Worm (Caenorhabditis elegans) whole organism, L3 larva: ENCODE data around the gene lec-8.
A peak's percentile ranks its signal among the peaks of the same experiment; 100 is the strongest.

Experiments
- ama-1 ChIP-seq: fragments of 150-350 bp; optimal IDR thresholded peaks from 2 replicates; lab custom pipeline; 2018
- elt-3 ChIP-seq, 3 experiments: fragments of 150-350 bp in 1 of 3; sonication (generic microtip) in 2 of 3; optimal IDR thresholded peaks; 2 replicates in 2 of 3; 4 replicates in 1 of 3; lab custom pipeline; 2014 to 2017; ENCODE audit warnings: missing biosample characterization in 3 of 3, missing genetic modification characterization in 3 of 3
- mdl-1 ChIP-seq: fragments of 150-350 bp; optimal IDR thresholded peaks from 2 replicates; lab custom pipeline; 2014; ENCODE audit warnings: missing biosample characterization, missing genetic modification characterization
- nhr-28 ChIP-seq: fragments of 150-350 bp; optimal IDR thresholded peaks from 2 replicates; lab custom pipeline; 2014; ENCODE audit warnings: missing biosample characterization, missing genetic modification characterization
- nhr-76 ChIP-seq: fragments of 150-350 bp; sonication (generic microtip); optimal IDR thresholded peaks from 5 replicates; lab custom pipeline; 2014; ENCODE audit warnings: missing biosample characterization, missing genetic modification characterization
- pqm-1 ChIP-seq: fragments of 150-350 bp; optimal IDR thresholded peaks from 2 replicates; lab custom pipeline; 2017; ENCODE audit warnings: missing biosample characterization, missing genetic modification characterization, inconsistent platforms
- snpc-4 ChIP-seq: fragments of 150-350 bp; optimal IDR thresholded peaks from 2 replicates; lab custom pipeline; 2014; ENCODE audit warnings: missing biosample characterization, missing genetic modification characterization
- unc-62 ChIP-seq: fragments of 150-350 bp; sonication (generic microtip); optimal IDR thresholded peaks from 4 replicates; lab custom pipeline; 2014; ENCODE audit warnings: missing biosample characterization, missing genetic modification reagents, missing genetic modification characterization
- ztf-4 ChIP-seq: fragments of 150-350 bp; optimal IDR thresholded peaks from 2 replicates; lab custom pipeline; 2014; ENCODE audit warnings: missing biosample characterization, missing genetic modification characterization

DNA sequence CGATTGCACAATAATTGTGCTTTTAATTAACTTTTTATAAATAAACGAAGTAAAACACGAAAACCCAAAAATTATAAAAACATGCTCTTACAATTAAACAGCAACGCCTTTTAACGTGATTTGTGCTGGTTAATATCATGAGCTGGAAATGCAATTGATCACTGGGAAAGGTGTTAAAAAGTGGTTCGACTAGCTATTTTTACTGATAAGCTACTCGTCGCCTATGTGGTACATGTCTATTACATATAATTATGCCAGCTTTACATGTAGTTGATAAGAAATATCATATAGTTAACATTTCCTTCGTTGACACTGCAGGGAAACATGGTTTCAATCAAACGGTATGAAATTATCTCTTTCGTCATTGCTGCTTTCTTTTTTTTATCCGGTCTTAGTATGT lies 7.7 kb downstream of the lec-8 start, which contains the start of gene scav-5:
- TF ChIP-seq snpc-4 (tag; lab: Kevin White, UChicago): no peak
- no peak for TF ChIP-seq nhr-28 (tag; lab: Kevin White, UChicago)
- TF ChIP-seq ama-1 (lab: Kevin White, UChicago): no peak
- TF ChIP-seq elt-3 (tag; optimal IDR thresholded peaks at IDR 0.05; lab: Kevin White, UChicago): no peak
- no peak for TF ChIP-seq nhr-76 (tag; lab: Kevin White, UChicago)
- no peak for TF ChIP-seq unc-62 (GFP tag; lab: Kevin White, UChicago)
- no peak for TF ChIP-seq ztf-4 (tag; lab: Kevin White, UChicago)
- no peak for TF ChIP-seq mdl-1
- TF ChIP-seq pqm-1 (tag; lab: Kevin White, UChicago): peak; percentile 92
